Worm (Caenorhabditis elegans) whole organism, late embryonic: Measurements from ENCODE around the gene F49F1.11.

ENCODE experiments used
- C08G9.2 ChIP-seq: sonication (generic microtip); optimal IDR thresholded peaks from 2 replicates; lab custom pipeline; 2016; ENCODE audit warnings: mild to moderate bottlenecking, missing genetic modification characterization, moderate library complexity, missing compliant biosample characterization
- C38D4.7 ChIP-seq: fragments of 200-800 bp; sonication (Bioruptor generic); optimal IDR thresholded peaks from 2 replicates; lab custom pipeline; 2018; ENCODE audit warnings: mild to moderate bottlenecking, missing genetic modification characterization, moderate library complexity, missing compliant biosample characterization
- K09A11.1 ChIP-seq: sonication (generic microtip); optimal IDR thresholded peaks from 2 replicates; lab custom pipeline; 2017; ENCODE audit warnings: antibody characterized with exemption, mild to moderate bottlenecking, missing genetic modification characterization, missing compliant biosample characterization; ENCODE audit not compliant: insufficient read depth
- T23F11.4 ChIP-seq: fragments of 200-800 bp; sonication (Bioruptor generic); optimal IDR thresholded peaks from 2 replicates; lab custom pipeline; 2018; ENCODE audit warnings: mild to moderate bottlenecking, missing genetic modification characterization, missing compliant biosample characterization
- ahr-1 ChIP-seq: sonication (generic microtip); optimal IDR thresholded peaks from 2 replicates; lab custom pipeline; 2016; ENCODE audit warnings: missing genetic modification characterization, missing compliant biosample characterization
- ama-1 ChIP-seq: fragments of 150-350 bp; optimal IDR thresholded peaks from 2 replicates; lab custom pipeline; 2014
- ceh-14 ChIP-seq: sonication (generic microtip); optimal IDR thresholded peaks from 2 replicates; lab custom pipeline; 2016; ENCODE audit warnings: missing genotype, missing genetic modification characterization, missing compliant biosample characterization
- ceh-19 ChIP-seq: fragments of 200-800 bp; sonication (Bioruptor generic); optimal IDR thresholded peaks from 2 replicates; lab custom pipeline; 2018; ENCODE audit warnings: mild to moderate bottlenecking, missing genetic modification characterization, missing compliant biosample characterization
- ceh-2 ChIP-seq: sonication (generic microtip); optimal IDR thresholded peaks from 2 replicates; lab custom pipeline; 2016; ENCODE audit warnings: missing genotype, missing genetic modification characterization, missing compliant biosample characterization
- ceh-24 ChIP-seq: sonication (generic microtip); optimal IDR thresholded peaks from 2 replicates; lab custom pipeline; 2016; ENCODE audit warnings: mild to moderate bottlenecking, missing genetic modification characterization, missing compliant biosample characterization
- ceh-34 ChIP-seq: sonication (generic microtip); optimal IDR thresholded peaks from 2 replicates; lab custom pipeline; 2016; ENCODE audit warnings: mild to moderate bottlenecking, missing genetic modification characterization, missing compliant biosample characterization
- ceh-48 ChIP-seq: sonication (generic microtip); optimal IDR thresholded peaks from 2 replicates; lab custom pipeline; 2016; ENCODE audit warnings: missing genetic modification characterization, inconsistent platforms, missing compliant biosample characterization
- ceh-9 ChIP-seq: sonication (generic microtip); optimal IDR thresholded peaks from 2 replicates; lab custom pipeline; 2016; ENCODE audit warnings: mild to moderate bottlenecking, missing genetic modification characterization, inconsistent platforms, missing compliant biosample characterization
- che-1 ChIP-seq: sonication (generic microtip); optimal IDR thresholded peaks from 2 replicates; lab custom pipeline; 2016; ENCODE audit warnings: mild to moderate bottlenecking, missing genetic modification characterization, missing compliant biosample characterization
- elt-2 ChIP-seq: sonication (generic microtip); optimal IDR thresholded peaks from 2 replicates; lab custom pipeline; 2016; ENCODE audit warnings: missing genetic modification reagents, missing genetic modification characterization, missing compliant biosample characterization
- elt-4 ChIP-seq: sonication (generic microtip); optimal IDR thresholded peaks from 2 replicates; lab custom pipeline; 2016; ENCODE audit warnings: missing genetic modification characterization, missing compliant biosample characterization
- ets-4 ChIP-seq: sonication (generic microtip); optimal IDR thresholded peaks from 2 replicates; lab custom pipeline; 2016; ENCODE audit warnings: missing genetic modification characterization, missing compliant biosample characterization
- eyg-1 ChIP-seq: sonication (generic microtip); optimal IDR thresholded peaks from 2 replicates; lab custom pipeline; 2016; ENCODE audit warnings: missing genotype, missing genetic modification characterization, missing compliant biosample characterization
- fax-1 ChIP-seq: sonication (generic microtip); optimal IDR thresholded peaks from 2 replicates; lab custom pipeline; 2016; ENCODE audit warnings: missing genotype, missing genetic modification characterization, missing compliant biosample characterization
- fkh-6 ChIP-seq: sonication (generic microtip); optimal IDR thresholded peaks from 2 replicates; lab custom pipeline; 2016; ENCODE audit warnings: missing genetic modification characterization, missing compliant biosample characterization
- gmeb-2 ChIP-seq: sonication (generic microtip); optimal IDR thresholded peaks from 2 replicates; lab custom pipeline; 2016; ENCODE audit warnings: missing genetic modification characterization, inconsistent platforms, missing compliant biosample characterization
- hlh-15 ChIP-seq: sonication (generic microtip); optimal IDR thresholded peaks from 2 replicates; lab custom pipeline; 2016; ENCODE audit warnings: missing genetic modification characterization, missing compliant biosample characterization
- hlh-30 ChIP-seq: sonication (generic microtip); optimal IDR thresholded peaks from 2 replicates; lab custom pipeline; 2017; ENCODE audit warnings: antibody characterized with exemption, missing genetic modification characterization, missing compliant biosample characterization; ENCODE audit not compliant: insufficient read depth
- hlh-8 ChIP-seq: sonication (generic microtip); optimal IDR thresholded peaks from 2 replicates; lab custom pipeline; 2016; ENCODE audit warnings: missing genotype, missing genetic modification characterization, missing compliant biosample characterization
- lim-6 ChIP-seq: sonication (generic microtip); optimal IDR thresholded peaks from 2 replicates; lab custom pipeline; 2016; ENCODE audit warnings: missing genetic modification characterization, missing compliant biosample characterization
- lin-11 ChIP-seq: fragments of 200-800 bp; sonication (Bioruptor generic); optimal IDR thresholded peaks from 2 replicates; lab custom pipeline; 2018; ENCODE audit warnings: mild to moderate bottlenecking, missing genetic modification characterization, missing compliant biosample characterization
- mec-3 ChIP-seq: sonication (generic microtip); optimal IDR thresholded peaks from 2 replicates; lab custom pipeline; 2016; ENCODE audit warnings: borderline replicate concordance, missing genetic modification characterization, missing compliant biosample characterization
- nhr-232 ChIP-seq: sonication (generic microtip); optimal IDR thresholded peaks from 2 replicates; lab custom pipeline; 2016; ENCODE audit warnings: missing genetic modification characterization, missing compliant biosample characterization
- pag-3 ChIP-seq: sonication (generic microtip); optimal IDR thresholded peaks from 2 replicates; lab custom pipeline; 2016; ENCODE audit warnings: missing compliant biosample characterization, missing genetic modification characterization, borderline replicate concordance
- pat-9 ChIP-seq: fragments of 200-800 bp; sonication (Bioruptor generic); optimal IDR thresholded peaks from 2 replicates; lab custom pipeline; 2018; ENCODE audit warnings: mild to moderate bottlenecking, missing genetic modification characterization, moderate library complexity, missing compliant biosample characterization
- pax-1 ChIP-seq: fragments of 150-350 bp; optimal IDR thresholded peaks from 2 replicates; lab custom pipeline; 2014; ENCODE audit warnings: missing biosample characterization, missing genetic modification characterization
- pha-2 ChIP-seq: sonication (generic microtip); optimal IDR thresholded peaks from 2 replicates; lab custom pipeline; 2017; ENCODE audit warnings: mild to moderate bottlenecking, missing genetic modification characterization, missing compliant biosample characterization
- pha-4 ChIP-seq: fragments of 150-350 bp; optimal IDR thresholded peaks from 2 replicates; lab custom pipeline; 2018; ENCODE audit warnings: missing biosample characterization, missing genetic modification reagents, missing genetic modification characterization
- pqm-1 ChIP-seq: sonication (generic microtip); optimal IDR thresholded peaks from 2 replicates; lab custom pipeline; 2016; ENCODE audit warnings: missing genetic modification characterization, missing compliant biosample characterization
- rnt-1 ChIP-seq: sonication (generic microtip); optimal IDR thresholded peaks from 2 replicates; lab custom pipeline; 2016; ENCODE audit warnings: missing genetic modification characterization, missing compliant biosample characterization
- sdc-2 ChIP-seq: sonication (generic microtip); optimal IDR thresholded peaks from 2 replicates; lab custom pipeline; 2016; ENCODE audit warnings: missing genotype, missing genetic modification characterization, missing compliant biosample characterization
- sox-4 ChIP-seq: sonication (generic microtip); optimal IDR thresholded peaks from 2 replicates; lab custom pipeline; 2017; ENCODE audit warnings: mild to moderate bottlenecking, missing genetic modification characterization, inconsistent platforms, missing compliant biosample characterization
- tbx-7 ChIP-seq: sonication (generic microtip); optimal IDR thresholded peaks from 2 replicates; lab custom pipeline; 2016; ENCODE audit warnings: missing genotype, missing genetic modification characterization, missing compliant biosample characterization
- ttx-3 ChIP-seq: sonication (generic microtip); optimal IDR thresholded peaks from 2 replicates; lab custom pipeline; 2016; ENCODE audit warnings: missing genetic modification reagents, missing genetic modification characterization, missing compliant biosample characterization
- unc-3 ChIP-seq, 2 experiments: fragments of 200-800 bp in 1 of 2; sonication (Bioruptor generic) in 1 of 2; sonication (generic microtip) in 1 of 2; conservative IDR thresholded peaks in 1 of 2; optimal IDR thresholded peaks in 1 of 2; 2 replicates each; pipeline versions ENCODE4 v1.3.6 to Lab custom; 2016 to 2022; ENCODE audit warnings: missing compliant biosample characterization in 2 of 2, missing genetic modification characterization in 2 of 2, missing genetic modification reagents in 1 of 2

The F49F1.11 gene

DNA sequence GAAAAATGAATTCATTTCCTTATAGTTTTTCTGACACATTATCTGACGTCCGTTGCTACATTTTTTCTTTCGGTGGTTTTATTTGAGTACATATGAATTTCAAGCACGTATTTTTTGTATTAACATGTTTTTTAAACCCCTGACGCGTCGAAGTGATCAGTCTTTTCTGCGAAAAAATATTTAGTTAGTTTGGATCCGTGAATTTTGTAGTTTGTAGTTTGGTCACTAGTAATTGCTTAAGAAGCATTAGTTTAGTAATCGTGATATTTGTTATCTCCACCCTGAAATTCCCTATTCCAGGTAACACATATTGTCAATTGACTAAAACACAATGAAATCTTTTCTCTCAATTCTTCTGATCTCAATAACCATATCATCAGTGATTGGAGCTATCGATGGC lies 32.4 kb downstream of the F49F1.11 start, which contains the start of gene C35B1.7:
Gene C35B1.7 (plus strand): TSS at position 301 of the 400 bp plus-strand sequence.
- TF ChIP-seq ceh-24 (tag; lab: Kevin White, UChicago), result no peak
- no peak for TF ChIP-seq nhr-232
- TF ChIP-seq ahr-1 (tag; lab: Kevin White, UChicago), result no peak
- TF ChIP-seq C08G9.2, result no peak
- TF ChIP-seq, all 69 proteins: peak for 0

DNA sequence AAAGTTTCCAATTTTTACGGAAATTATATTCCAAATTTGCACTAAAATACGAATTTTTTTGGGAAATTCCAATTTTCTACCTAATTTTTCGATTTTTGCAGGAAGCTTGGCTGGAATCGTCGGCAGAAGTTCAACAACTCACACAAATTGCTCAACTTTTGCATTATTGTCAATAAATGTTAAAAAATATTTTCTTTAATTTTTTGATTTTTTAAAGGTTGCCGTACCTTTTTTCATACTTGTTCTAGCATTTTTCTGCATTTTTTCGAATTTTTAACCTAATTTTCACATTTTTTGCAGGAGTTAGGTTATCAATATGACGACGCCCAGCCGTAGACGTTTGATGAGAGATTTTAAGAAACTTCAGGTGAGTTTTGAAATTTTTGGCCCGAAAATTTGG lies 38.5 kb downstream of the F49F1.11 start, which contains the start of gene ubc-1:
Gene ubc-1 (plus strand): TSS at position 301 of the 400 bp plus-strand sequence.
- TF ChIP-seq C38D4.7 (GFP tag; lab: Kevin White, UChicago), result no peak
- no peak for TF ChIP-seq pat-9 (tag; lab: Kevin White, UChicago)
- TF ChIP-seq lin-11 (tag; lab: Kevin White, UChicago), result no peak
- no peak for TF ChIP-seq sdc-2
- no peak for TF ChIP-seq eyg-1 (tag; lab: Kevin White, UChicago)
- no peak for TF ChIP-seq unc-3 (GFP tag; conservative IDR thresholded peaks at IDR 0.05; lab: Robert Waterston, UW)
- TF ChIP-seq unc-3 (tag; optimal IDR thresholded peaks at IDR 0.05; lab: Kevin White, UChicago), result no peak
- TF ChIP-seq che-1 (tag; lab: Kevin White, UChicago), result no peak
- TF ChIP-seq nhr-232, result no peak
- TF ChIP-seq ceh-14 (tag; lab: Kevin White, UChicago), result no peak
- TF ChIP-seq fax-1 (tag; lab: Kevin White, UChicago), result no peak
- no peak for TF ChIP-seq hlh-8
- TF ChIP-seq pag-3 (tag; lab: Kevin White, UChicago), result no peak
- no peak for TF ChIP-seq C08G9.2
- TF ChIP-seq ahr-1 (tag; lab: Kevin White, UChicago), result no peak
- no peak for TF ChIP-seq hlh-15

DNA sequence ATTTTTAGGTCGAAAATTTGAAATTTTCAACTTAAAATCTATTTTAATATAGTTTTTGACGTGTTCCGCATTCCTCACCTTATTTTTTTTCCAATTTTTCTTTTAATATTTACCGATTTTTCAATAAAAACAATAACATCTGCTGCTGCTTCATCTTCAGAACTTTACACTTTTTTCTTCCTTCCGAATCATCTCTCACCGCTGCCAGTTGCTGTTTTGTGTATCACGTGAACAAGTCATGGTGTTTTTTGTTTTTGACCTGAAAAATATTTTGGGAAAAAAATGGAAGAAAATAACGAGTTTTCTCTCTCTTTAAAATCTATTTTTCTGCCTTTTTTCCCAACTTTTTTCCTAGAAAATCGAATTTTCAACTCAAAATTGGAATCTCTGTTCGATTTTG lies 41.4 kb downstream of the F49F1.11 start:
- TF ChIP-seq ttx-3, result no peak
- TF ChIP-seq gmeb-2 (tag; lab: Kevin White, UChicago), result no peak
- TF ChIP-seq ceh-9 (tag; lab: Kevin White, UChicago), result no peak
- no peak for TF ChIP-seq ceh-24 (tag; lab: Kevin White, UChicago)
- TF ChIP-seq hlh-8, result no peak
- no peak for TF ChIP-seq ama-1 (lab: Kevin White, UChicago)
- TF ChIP-seq mec-3 (tag; lab: Kevin White, UChicago), result no peak
- no peak for TF ChIP-seq ceh-2 (tag; lab: Kevin White, UChicago)
- TF ChIP-seq fkh-6 (tag; lab: Kevin White, UChicago), result no peak
- TF ChIP-seq K09A11.1, result no peak
- no peak for TF ChIP-seq ahr-1 (tag; lab: Kevin White, UChicago)
- TF ChIP-seq elt-2 (tag; lab: Kevin White, UChicago), result no peak
- TF ChIP-seq pha-4 (tag; lab: Kevin White, UChicago), result no peak

DNA sequence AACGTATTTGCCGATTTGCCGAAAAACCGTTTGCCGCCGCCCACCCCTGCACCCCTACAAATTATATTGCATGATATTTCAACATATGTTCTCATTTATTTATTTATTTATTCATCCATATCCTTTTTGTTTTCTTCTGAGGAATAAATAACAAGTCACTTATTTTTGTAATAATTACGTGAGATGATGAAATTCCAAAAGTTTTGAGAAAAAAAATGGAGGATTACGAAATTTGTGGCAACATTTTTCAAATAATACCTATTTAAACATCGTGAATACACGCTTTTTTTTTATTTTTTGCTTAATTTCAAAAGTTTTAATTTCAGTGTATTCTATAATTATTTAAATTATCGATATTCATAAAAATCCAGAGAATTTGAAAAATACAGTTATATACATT lies 44.3 kb downstream of the F49F1.11 start:
- TF ChIP-seq ceh-14 (tag; lab: Kevin White, UChicago) (no peak), lim-6 (no peak), rnt-1 (no peak), pha-2 (no peak), ceh-19 (GFP tag; lab: Kevin White, UChicago) (no peak), ceh-24 (tag; lab: Kevin White, UChicago) (no peak), eyg-1 (tag; lab: Kevin White, UChicago) (no peak), elt-4 (tag; lab: Kevin White, UChicago) (no peak), ets-4 (no peak), ceh-9 (tag; lab: Kevin White, UChicago) (no peak), pax-1 (tag; lab: Kevin White, UChicago) (no peak)
- TF ChIP-seq, all 69 proteins: peak for 0

DNA sequence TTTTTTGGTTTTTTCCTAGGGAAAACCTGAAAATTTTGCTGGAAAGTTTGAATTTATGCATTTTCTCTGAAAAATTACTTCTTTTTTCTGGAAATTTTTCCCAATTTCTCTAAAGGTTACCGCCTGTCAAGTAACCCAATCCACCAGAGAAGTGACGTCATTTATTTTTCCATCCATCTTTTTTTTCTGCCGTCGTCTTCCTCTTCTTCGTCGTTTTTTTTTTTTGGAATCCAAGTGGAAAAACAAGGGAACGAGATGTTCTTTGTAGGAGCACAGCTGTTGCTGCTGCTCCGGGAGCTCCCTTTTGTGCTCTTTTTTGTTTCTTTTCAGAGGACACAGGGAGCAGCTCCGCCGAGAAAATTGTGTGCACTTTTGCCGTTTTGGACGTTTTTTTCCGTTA lies 46.8 kb downstream of the F49F1.11 start:
- TF ChIP-seq pqm-1 (tag; lab: Kevin White, UChicago), result no peak
- no peak for TF ChIP-seq fkh-6 (tag; lab: Kevin White, UChicago)
- TF ChIP-seq ceh-48 (tag; lab: Kevin White, UChicago), result no peak
- TF ChIP-seq sox-4 (tag; lab: Kevin White, UChicago), result no peak
- no peak for TF ChIP-seq ceh-24 (tag; lab: Kevin White, UChicago)
- no peak for TF ChIP-seq T23F11.4 (GFP tag; lab: Kevin White, UChicago)
- TF ChIP-seq ceh-34 (tag; lab: Kevin White, UChicago), result no peak
- no peak for TF ChIP-seq tbx-7 (tag; lab: Kevin White, UChicago)
- no peak for TF ChIP-seq ceh-14 (tag; lab: Kevin White, UChicago)
- no peak for TF ChIP-seq hlh-30 (tag; lab: Kevin White, UChicago)
- no peak for TF ChIP-seq hlh-8
